Fruit fly (Drosophila melanogaster): ENCODE results near the gene CG14573.

Gene CG14573

dm6 chr3L:21733799-21734198, at the start of gene CG14573:
CG14573 (plus strand) TSS chr3L:21734099.
- no peak for TF ChIP-seq Pif1B (GFP tag; optimal IDR thresholded peaks at IDR 0.05)
- no peak for TF ChIP-seq CG8159 (tag; optimal IDR thresholded peaks at IDR 0.05)
- TF ChIP-seq fd96Ca (GFP tag; IDR thresholded peaks at IDR 0.05), result no peak
- TF ChIP-seq CG4496 (GFP tag; IDR thresholded peaks at IDR 0.05), result no peak
- no peak for TF ChIP-seq CG12605 (GFP tag; IDR thresholded peaks at IDR 0.05)
- no peak for TF ChIP-seq gl (tag; optimal IDR thresholded peaks at IDR 0.05)
- no peak for TF ChIP-seq CG17806 (tag; optimal IDR thresholded peaks at IDR 0.05)
- no peak for TF ChIP-seq CG32121 (GFP tag; IDR thresholded peaks at IDR 0.05)
- TF ChIP-seq CG8301 (tag; optimal IDR thresholded peaks at IDR 0.05), result no peak

dm6 chr3L:21685753-21686152, 48.1 kb upstream of the CG14573 start:
- TF ChIP-seq Snoo (tag; optimal IDR thresholded peaks at IDR 0.05) (no peak), CG32121 (GFP tag; IDR thresholded peaks at IDR 0.05) (no peak), CG14655 (GFP tag; optimal IDR thresholded peaks at IDR 0.05) (peak; percentile 86), D1 (tag; optimal IDR thresholded peaks at IDR 0.05) (peak; percentile 79), Pif1A (GFP tag; optimal IDR thresholded peaks at IDR 0.05) (peak; percentile 74), CG34367 (tag; optimal IDR thresholded peaks at IDR 0.05) (peak; percentile 88), gl (tag; optimal IDR thresholded peaks at IDR 0.05) (peak; percentile 74), CG4496 (GFP tag; IDR thresholded peaks at IDR 0.05) (peak; percentile 47; the same call in 1 of the 3 replicates), EcR (GFP tag; optimal IDR thresholded peaks at IDR 0.05) (peak; percentile 82), CG8159 (tag; optimal IDR thresholded peaks at IDR 0.05) (peak; percentile 94), Pif1B (GFP tag; optimal IDR thresholded peaks at IDR 0.05) (peak; percentile 77), CG17806 (tag; optimal IDR thresholded peaks at IDR 0.05) (peak; percentile 87), Ets98B (GFP tag; IDR thresholded peaks at IDR 0.05) (no peak), rn (GFP tag; IDR thresholded peaks at IDR 0.05) (no peak), fd96Ca (GFP tag; IDR thresholded peaks at IDR 0.05) (peak; percentile 49; the same call in 1 of the 3 replicates), CG15710 (tag; optimal IDR thresholded peaks at IDR 0.05) (peak; percentile 92), CG13204 (GFP tag; optimal IDR thresholded peaks at IDR 0.05) (peak; percentile 83), CG12605 (GFP tag; IDR thresholded peaks at IDR 0.05) (no peak), CG8301 (tag; optimal IDR thresholded peaks at IDR 0.05) (peak; percentile 69), CG9948 (tag; optimal IDR thresholded peaks at IDR 0.05) (peak; percentile 87), CG10348 (GFP tag; IDR thresholded peaks at IDR 0.05) (no peak)

- TF ChIP-seq EcR (GFP tag; optimal IDR thresholded peaks at IDR 0.05), result no peak
- no peak for TF ChIP-seq Ets98B (GFP tag; IDR thresholded peaks at IDR 0.05)
- TF ChIP-seq CG10348 (GFP tag; IDR thresholded peaks at IDR 0.05), result no peak
- no peak for TF ChIP-seq CG15710 (tag; optimal IDR thresholded peaks at IDR 0.05)
- no peak for TF ChIP-seq gl (tag; optimal IDR thresholded peaks at IDR 0.05)
- TF ChIP-seq fd96Ca (GFP tag; IDR thresholded peaks at IDR 0.05), result no peak
- TF ChIP-seq CG12605 (GFP tag; IDR thresholded peaks at IDR 0.05), result no peak
- TF ChIP-seq Snoo (tag; optimal IDR thresholded peaks at IDR 0.05), result no peak
- TF ChIP-seq CG13204 (GFP tag; optimal IDR thresholded peaks at IDR 0.05), result no peak
- TF ChIP-seq CG4496 (GFP tag; IDR thresholded peaks at IDR 0.05), result no peak
- TF ChIP-seq Pif1A (GFP tag; optimal IDR thresholded peaks at IDR 0.05), result no peak
- TF ChIP-seq D1 (tag; optimal IDR thresholded peaks at IDR 0.05), result no peak
- TF ChIP-seq CG17806 (tag; optimal IDR thresholded peaks at IDR 0.05), result no peak
- no peak for TF ChIP-seq Pif1B (GFP tag; optimal IDR thresholded peaks at IDR 0.05)
- TF ChIP-seq CG34367 (tag; optimal IDR thresholded peaks at IDR 0.05), result no peak
These were observed 45.2 kb upstream of the CG14573 start for dm6 chr3L:21688607-21689129.

- no peak for TF ChIP-seq CG8159 (tag; optimal IDR thresholded peaks at IDR 0.05)
- TF ChIP-seq CG15710 (tag; optimal IDR thresholded peaks at IDR 0.05), result no peak
- TF ChIP-seq CG13204 (GFP tag; optimal IDR thresholded peaks at IDR 0.05), result peak; percentile 0
- TF ChIP-seq EcR (GFP tag; optimal IDR thresholded peaks at IDR 0.05), result no peak
These were observed 39.3 kb upstream of the CG14573 start for dm6 chr3L:21694647-21695046.

- TF ChIP-seq Snoo (tag; optimal IDR thresholded peaks at IDR 0.05) (no peak), gl (tag; optimal IDR thresholded peaks at IDR 0.05) (no peak), CG14655 (GFP tag; optimal IDR thresholded peaks at IDR 0.05) (no peak), CG12605 (GFP tag; IDR thresholded peaks at IDR 0.05) (no peak), CG9948 (tag; optimal IDR thresholded peaks at IDR 0.05) (no peak), CG34367 (tag; optimal IDR thresholded peaks at IDR 0.05) (no peak), Pif1A (GFP tag; optimal IDR thresholded peaks at IDR 0.05) (no peak), rn (GFP tag; IDR thresholded peaks at IDR 0.05) (no peak), D1 (tag; optimal IDR thresholded peaks at IDR 0.05) (no peak), CG15710 (tag; optimal IDR thresholded peaks at IDR 0.05) (no peak), CG13204 (GFP tag; optimal IDR thresholded peaks at IDR 0.05) (peak; percentile 16), CG8301 (tag; optimal IDR thresholded peaks at IDR 0.05) (no peak), Ets98B (GFP tag; IDR thresholded peaks at IDR 0.05) (no peak), CG4496 (GFP tag; IDR thresholded peaks at IDR 0.05) (no peak), EcR (GFP tag; optimal IDR thresholded peaks at IDR 0.05) (peak; percentile 75), CG32121 (GFP tag; IDR thresholded peaks at IDR 0.05) (no peak)
These were observed 33.8 kb upstream of the CG14573 start for dm6 chr3L:21700052-21700451.

dm6 chr3L:21700945-21701344, 33.0 kb upstream of the CG14573 start:
- peak; percentile 66 for TF ChIP-seq EcR (GFP tag; optimal IDR thresholded peaks at IDR 0.05)
- TF ChIP-seq CG10348 (GFP tag; IDR thresholded peaks at IDR 0.05), result no peak

Measured in whole organism, pupa.